Worm (Caenorhabditis elegans) whole organism, L1 larva: ENCODE results near the gene C07H6.2.

Experiments
- C16A3.4 ChIP-seq: fragments of 150-350 bp; optimal IDR thresholded peaks from 2 replicates; lab custom pipeline; 2014; ENCODE audit warnings: missing biosample characterization, missing genetic modification characterization
- C34B4.2 ChIP-seq: sonication (generic microtip); optimal IDR thresholded peaks from 2 replicates; lab custom pipeline; 2017; ENCODE audit warnings: mild to moderate bottlenecking, missing genetic modification characterization, missing compliant biosample characterization
- Y116A8C.19 ChIP-seq: sonication (generic microtip); optimal IDR thresholded peaks from 2 replicates; lab custom pipeline; 2016; ENCODE audit warnings: missing compliant biosample characterization, missing genetic modification characterization, borderline replicate concordance
- alr-1 ChIP-seq: fragments of 200-800 bp; sonication (Bioruptor generic); optimal IDR thresholded peaks from 2 replicates; lab custom pipeline; 2018; ENCODE audit warnings: borderline replicate concordance, mild to moderate bottlenecking, missing genetic modification characterization, missing compliant biosample characterization
- aly-2 ChIP-seq: fragments of 150-350 bp; optimal IDR thresholded peaks from 2 replicates; lab custom pipeline; 2014; ENCODE audit warnings: missing biosample characterization, missing genetic modification characterization
- blmp-1 ChIP-seq: fragments of 150-350 bp; optimal IDR thresholded peaks from 2 replicates; lab custom pipeline; 2014; ENCODE audit warnings: missing biosample characterization, missing genetic modification characterization
- ceh-63 ChIP-seq: fragments of 200-800 bp; sonication (Bioruptor generic); optimal IDR thresholded peaks from 2 replicates; lab custom pipeline; 2018; ENCODE audit warnings: mild to moderate bottlenecking, missing genetic modification characterization, missing compliant biosample characterization
- ceh-8 ChIP-seq: fragments of 200-800 bp; sonication (Bioruptor generic); optimal IDR thresholded peaks from 2 replicates; lab custom pipeline; 2018; ENCODE audit warnings: mild to moderate bottlenecking, missing genetic modification characterization, moderate library complexity, missing compliant biosample characterization
- ceh-90 ChIP-seq: sonication (generic microtip); optimal IDR thresholded peaks from 2 replicates; lab custom pipeline; 2016; ENCODE audit warnings: missing genetic modification characterization, missing compliant biosample characterization
- dpl-1 ChIP-seq, 3 experiments: fragments of 150-350 bp in 2 of 3; sonication (generic microtip) in 1 of 3; optimal IDR thresholded peaks; 2 replicates each; lab custom pipeline; 2014 to 2017; ENCODE audit warnings: missing biosample characterization in 3 of 3, missing genetic modification characterization in 3 of 3, missing genetic modification reagents in 3 of 3
- efl-1 ChIP-seq, 4 experiments: fragments of 150-350 bp; optimal IDR thresholded peaks in 3 of 4; peaks in 1 of 4; 1 replicate in 1 of 4; 2 replicates in 3 of 4; lab custom pipeline; 2014; ENCODE audit warnings: missing biosample characterization in 2 of 4, missing genetic modification characterization in 2 of 4, missing genetic modification reagents in 2 of 4
- efl-3 ChIP-seq: fragments of 200-800 bp; sonication (Bioruptor generic); optimal IDR thresholded peaks from 2 replicates; lab custom pipeline; 2018; ENCODE audit warnings: mild to moderate bottlenecking, missing genetic modification characterization, missing compliant biosample characterization
- fkh-4 ChIP-seq: sonication (generic microtip); optimal IDR thresholded peaks from 2 replicates; lab custom pipeline; 2016; ENCODE audit warnings: missing compliant biosample characterization, missing genetic modification characterization, borderline replicate concordance
- fos-1 ChIP-seq: fragments of 150-350 bp; optimal IDR thresholded peaks from 2 replicates; lab custom pipeline; 2014; ENCODE audit warnings: missing biosample characterization, missing genetic modification characterization
- grh-1 ChIP-seq: fragments of 200-800 bp; sonication (Bioruptor generic); IDR thresholded peaks from 2 replicates; pipeline ENCODE4 v1.3.6; 2022; ENCODE audit warnings: missing genetic modification reagents, missing genetic modification characterization, missing compliant biosample characterization
- hlh-17 ChIP-seq: fragments of 200-800 bp; sonication (Bioruptor generic); optimal IDR thresholded peaks from 2 replicates; lab custom pipeline; 2018; ENCODE audit warnings: missing genetic modification characterization, mild to moderate bottlenecking, missing compliant biosample characterization, moderate library complexity, borderline replicate concordance
- hlh-4 ChIP-seq: sonication (generic microtip); optimal IDR thresholded peaks from 2 replicates; lab custom pipeline; 2016; ENCODE audit warnings: mild to moderate bottlenecking, missing genetic modification characterization, missing compliant biosample characterization
- irx-1 ChIP-seq: sonication (generic microtip); optimal IDR thresholded peaks from 2 replicates; lab custom pipeline; 2016; ENCODE audit warnings: missing genetic modification characterization, missing compliant biosample characterization
- isw-1 ChIP-seq: fragments of 200-800 bp; sonication (Bioruptor generic); IDR thresholded peaks from 2 replicates; pipeline ENCODE4 v1.3.6; 2022; ENCODE audit warnings: missing genetic modification characterization, missing compliant biosample characterization
- jun-1 ChIP-seq: fragments of 150-350 bp; optimal IDR thresholded peaks from 2 replicates; lab custom pipeline; 2014; ENCODE audit warnings: missing biosample characterization, missing genetic modification reagents, missing genetic modification characterization
- lin-13 ChIP-seq: fragments of 150-350 bp; optimal IDR thresholded peaks from 2 replicates; lab custom pipeline; 2014; ENCODE audit warnings: missing biosample characterization, missing genetic modification reagents, missing genetic modification characterization
- lin-14 ChIP-seq: fragments of 200-800 bp; sonication (Bioruptor generic); optimal IDR thresholded peaks from 2 replicates; lab custom pipeline; 2018; ENCODE audit warnings: mild to moderate bottlenecking, missing genetic modification characterization, moderate library complexity, missing compliant biosample characterization
- lin-39 ChIP-seq: fragments of 150-350 bp; optimal IDR thresholded peaks from 2 replicates; lab custom pipeline; 2014; ENCODE audit warnings: missing biosample characterization, missing genetic modification reagents, missing genetic modification characterization
- lir-3 ChIP-seq: sonication (generic microtip); optimal IDR thresholded peaks from 2 replicates; lab custom pipeline; 2016; ENCODE audit warnings: mild to moderate bottlenecking, missing genetic modification characterization, moderate library complexity, missing compliant biosample characterization; ENCODE audit not compliant: poor library complexity
- lsy-2 ChIP-seq, 2 experiments: fragments of 150-350 bp; optimal IDR thresholded peaks; 2 replicates each; lab custom pipeline; 2014; ENCODE audit warnings: missing biosample characterization in 2 of 2, missing genetic modification characterization in 2 of 2
- mdl-1 ChIP-seq, 2 experiments: fragments of 150-350 bp; optimal IDR thresholded peaks; 2 replicates each; lab custom pipeline; 2014 to 2017; ENCODE audit warnings: missing biosample characterization in 2 of 2, missing genetic modification characterization in 2 of 2, inconsistent platforms in 1 of 2
- mef-2 ChIP-seq: fragments of 150-350 bp; optimal IDR thresholded peaks from 2 replicates; lab custom pipeline; 2014; ENCODE audit warnings: missing biosample characterization, missing genetic modification characterization
- mep-1 ChIP-seq: fragments of 150-350 bp; optimal IDR thresholded peaks from 2 replicates; lab custom pipeline; 2014; ENCODE audit warnings: missing biosample characterization, missing genetic modification characterization
- nhr-11 ChIP-seq: fragments of 150-350 bp; optimal IDR thresholded peaks from 2 replicates; lab custom pipeline; 2014; ENCODE audit warnings: missing biosample characterization, missing genetic modification characterization
- nhr-12 ChIP-seq: sonication (generic microtip); optimal IDR thresholded peaks from 2 replicates; lab custom pipeline; 2017; ENCODE audit warnings: missing biosample characterization, missing genetic modification characterization
- nhr-19 ChIP-seq: fragments of 200-800 bp; sonication (Bioruptor generic); conservative IDR thresholded peaks from 2 replicates; pipeline ENCODE4 v1.3.6; 2022; ENCODE audit warnings: missing genetic modification characterization, missing compliant biosample characterization
- nhr-20 ChIP-seq: sonication (generic microtip); optimal IDR thresholded peaks from 2 replicates; lab custom pipeline; 2016; ENCODE audit warnings: mild to moderate bottlenecking, missing genetic modification characterization, missing compliant biosample characterization
- nhr-237 ChIP-seq: fragments of 150-350 bp; optimal IDR thresholded peaks from 2 replicates; lab custom pipeline; 2014; ENCODE audit warnings: missing biosample characterization, missing genetic modification characterization
- nhr-77 ChIP-seq: fragments of 150-350 bp; optimal IDR thresholded peaks from 2 replicates; lab custom pipeline; 2014; ENCODE audit warnings: missing biosample characterization, missing genetic modification characterization
- nhr-84 ChIP-seq: sonication (generic microtip); optimal IDR thresholded peaks from 2 replicates; lab custom pipeline; 2017; ENCODE audit warnings: missing biosample characterization, missing genetic modification characterization
- nhr-85 ChIP-seq: sonication (generic microtip); peaks from one replicate; lab custom pipeline; 2016; ENCODE audit warnings: missing genetic modification characterization, inconsistent platforms, missing compliant biosample characterization
- pag-3 ChIP-seq: sonication (generic microtip); optimal IDR thresholded peaks from 2 replicates; lab custom pipeline; 2017; ENCODE audit warnings: missing genetic modification characterization, mild to moderate bottlenecking, missing compliant biosample characterization, antibody characterized with exemption, borderline replicate concordance; ENCODE audit not compliant: insufficient read depth
- pax-3 ChIP-seq: fragments of 200-800 bp; sonication (Bioruptor generic); optimal IDR thresholded peaks from 2 replicates; lab custom pipeline; 2018; ENCODE audit warnings: mild to moderate bottlenecking, missing genetic modification characterization, moderate library complexity, missing compliant biosample characterization
- rnt-1 ChIP-seq: sonication (generic microtip); optimal IDR thresholded peaks from 2 replicates; lab custom pipeline; 2016; ENCODE audit warnings: mild to moderate bottlenecking, missing genetic modification characterization, moderate library complexity, missing compliant biosample characterization
- skn-1 ChIP-seq: fragments of 150-350 bp; optimal IDR thresholded peaks from 2 replicates; lab custom pipeline; 2014; ENCODE audit warnings: missing biosample characterization, missing genetic modification characterization
- snpc-4 ChIP-seq: fragments of 150-350 bp; optimal IDR thresholded peaks from 2 replicates; lab custom pipeline; 2014; ENCODE audit warnings: missing biosample characterization, missing genetic modification characterization
- snu-23 ChIP-seq: sonication (generic microtip); optimal IDR thresholded peaks from 2 replicates; lab custom pipeline; 2016; ENCODE audit warnings: missing genetic modification characterization, missing compliant biosample characterization
- sptf-1 ChIP-seq: fragments of 150-350 bp; optimal IDR thresholded peaks from 2 replicates; lab custom pipeline; 2014; ENCODE audit warnings: missing biosample characterization, missing genetic modification characterization
- sup-37 ChIP-seq: fragments of 200-800 bp; sonication (Bioruptor generic); optimal IDR thresholded peaks from 2 replicates; lab custom pipeline; 2018; ENCODE audit warnings: mild to moderate bottlenecking, missing genetic modification characterization, missing compliant biosample characterization
- unc-130 ChIP-seq: fragments of 150-350 bp; optimal IDR thresholded peaks from 2 replicates; lab custom pipeline; 2017; ENCODE audit warnings: missing biosample characterization, missing genetic modification characterization, inconsistent platforms
- unc-30 ChIP-seq: sonication (generic microtip); optimal IDR thresholded peaks from 2 replicates; lab custom pipeline; 2017; ENCODE audit warnings: missing biosample characterization, missing genetic modification characterization
- unc-86 ChIP-seq: sonication (generic microtip); optimal IDR thresholded peaks from 2 replicates; lab custom pipeline; 2016; ENCODE audit warnings: missing genetic modification characterization, missing compliant biosample characterization
- xbp-1 ChIP-seq: sonication (generic microtip); optimal IDR thresholded peaks from 2 replicates; lab custom pipeline; 2016; ENCODE audit warnings: missing genetic modification characterization, missing compliant biosample characterization
- zip-4 ChIP-seq: fragments of 200-800 bp; sonication (Bioruptor generic); optimal IDR thresholded peaks from 2 replicates; lab custom pipeline; 2018; ENCODE audit warnings: mild to moderate bottlenecking, missing genetic modification characterization, moderate library complexity, missing compliant biosample characterization
- ztf-11 ChIP-seq, 2 experiments: sonication (generic microtip); optimal IDR thresholded peaks; 2 replicates each; lab custom pipeline; 2016 to 2017; ENCODE audit warnings: missing genetic modification characterization in 2 of 2, missing biosample characterization in 1 of 2, missing compliant biosample characterization in 1 of 2

Gene C07H6.2

DNA sequence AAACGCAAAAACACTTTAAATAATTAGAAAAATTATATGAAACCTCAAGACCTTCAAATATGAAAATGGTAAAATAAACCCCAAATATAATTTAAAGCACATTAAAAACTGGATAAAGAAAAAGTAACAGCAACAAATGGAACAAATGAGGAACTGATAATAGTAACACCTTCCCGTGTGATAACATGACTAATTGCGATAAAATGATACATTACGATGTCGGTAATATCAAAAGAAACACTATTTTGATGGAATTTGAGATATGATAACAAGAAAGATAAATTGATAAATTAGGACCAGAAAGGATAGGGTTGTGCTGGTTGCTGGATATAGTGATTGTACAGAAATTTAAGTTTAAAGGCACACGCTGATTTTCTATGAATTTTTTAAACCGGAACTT lies 21.2 kb downstream of the C07H6.2 start:
- TF ChIP-seq efl-3 (GFP tag; lab: Kevin White, UChicago) = no peak
- TF ChIP-seq nhr-237 (tag; lab: Kevin White, UChicago) = no peak
- TF ChIP-seq efl-1 (optimal IDR thresholded peaks at IDR 0.05; lab: Kevin White, UChicago) = no peak
- TF ChIP-seq efl-1 (GFP tag; optimal IDR thresholded peaks at IDR 0.05 in 1 of 2; lab: Kevin White, UChicago) = no peak
- no peak for TF ChIP-seq irx-1 (tag; lab: Kevin White, UChicago)
- no peak for TF ChIP-seq alr-1 (tag; lab: Kevin White, UChicago)
- TF ChIP-seq mef-2 (tag; lab: Kevin White, UChicago) = no peak

DNA sequence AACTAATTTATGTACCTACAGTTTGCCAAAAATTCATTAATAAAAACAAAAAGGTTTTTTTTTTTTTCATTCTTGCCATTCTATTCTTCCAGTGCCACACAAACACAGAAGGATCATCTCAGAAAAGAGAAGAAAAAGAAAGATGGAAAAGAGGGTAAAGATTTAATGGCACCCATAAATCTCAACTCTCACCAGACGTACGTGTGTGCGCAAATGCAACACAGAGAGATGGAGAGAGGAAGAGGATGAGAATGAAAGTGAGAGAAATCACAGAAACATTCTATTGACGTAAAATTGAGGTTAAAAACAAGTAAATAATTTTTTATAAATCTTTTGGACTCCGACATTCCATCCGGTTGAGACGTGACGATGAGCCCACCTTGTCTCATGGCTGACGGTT lies 23.4 kb downstream of the C07H6.2 start:
- TF ChIP-seq sptf-1 (tag; lab: Kevin White, UChicago) (no peak), ztf-11 (tag; optimal IDR thresholded peaks at IDR 0.05; lab: Kevin White, UChicago) (no peak), lin-39 (tag; lab: Kevin White, UChicago) (no peak), grh-1 (GFP tag; lab: Robert Waterston, UW) (no peak), sup-37 (GFP tag; lab: Kevin White, UChicago) (no peak), rnt-1 (tag; lab: Kevin White, UChicago) (peak; percentile 50), C16A3.4 (tag; lab: Kevin White, UChicago) (peak; percentile 27), unc-30 (tag; lab: Kevin White, UChicago) (no peak), mdl-1 (tag; optimal IDR thresholded peaks at IDR 0.05; lab: Kevin White, UChicago) (no peak), lsy-2 (tag; optimal IDR thresholded peaks at IDR 0.05; lab: Kevin White, UChicago) (peak; percentile 42 to 45), lin-14 (GFP tag; lab: Kevin White, UChicago) (peak; percentile 64), nhr-19 (GFP tag; lab: Robert Waterston, UW) (no peak), mep-1 (peak; percentile 35), nhr-12 (tag; lab: Kevin White, UChicago) (no peak), fos-1 (tag; lab: Kevin White, UChicago) (no peak), pax-3 (tag; lab: Kevin White, UChicago) (no peak), snu-23 (GFP tag; lab: Kevin White, UChicago) (peak; percentile 24), mef-2 (tag; lab: Kevin White, UChicago) (no peak), ceh-8 (GFP tag; lab: Kevin White, UChicago) (no peak), isw-1 (GFP tag; lab: Robert Waterston, UW) (no peak), nhr-85 (peak; percentile 76), dpl-1 (GFP tag; optimal IDR thresholded peaks at IDR 0.05; lab: Kevin White, UChicago) (no peak), irx-1 (tag; lab: Kevin White, UChicago) (no peak), unc-130 (tag; lab: Kevin White, UChicago) (peak; percentile 25), nhr-11 (no peak), ceh-90 (tag; lab: Kevin White, UChicago) (no peak), pag-3 (tag; lab: Kevin White, UChicago) (peak; percentile 83), lin-13 (GFP tag; lab: Kevin White, UChicago) (no peak), aly-2 (tag; lab: Kevin White, UChicago) (no peak), nhr-84 (tag; lab: Kevin White, UChicago) (no peak), skn-1 (no peak), Y116A8C.19 (tag; lab: Kevin White, UChicago) (no peak), blmp-1 (tag; lab: Kevin White, UChicago) (peak; percentile 88), nhr-77 (no peak), hlh-17 (GFP tag; lab: Kevin White, UChicago) (no peak), unc-86 (tag; lab: Kevin White, UChicago) (no peak), hlh-4 (tag; lab: Kevin White, UChicago) (no peak), lir-3 (no peak), xbp-1 (tag; lab: Kevin White, UChicago) (no peak), jun-1 (tag; lab: Kevin White, UChicago) (no peak), efl-3 (GFP tag; lab: Kevin White, UChicago) (no peak), snpc-4 (no peak), efl-1 (optimal IDR thresholded peaks at IDR 0.05; lab: Kevin White, UChicago) (peak in 1 of 2 experiments; percentile 23), efl-1 (GFP tag; optimal IDR thresholded peaks at IDR 0.05 in 1 of 2; lab: Kevin White, UChicago) (peak in 1 of 2 experiments; percentile 70), nhr-20 (tag; lab: Kevin White, UChicago) (peak; percentile 14), fkh-4 (tag; lab: Kevin White, UChicago) (no peak), zip-4 (GFP tag; lab: Kevin White, UChicago) (no peak), C34B4.2 (tag; lab: Kevin White, UChicago) (no peak), ceh-63 (no peak)
